Fruit fly (Drosophila melanogaster): ENCODE results near the gene CG43335.

The CG43335 gene

dm6 chr3R:15665962-15666361 is 30.7 kb downstream of the CG43335 start, which contains the start of gene pxb:
pxb (plus strand) TSS chr3R:15666183.
- no peak for TF ChIP-seq CG8478 (optimal IDR thresholded peaks at IDR 0.05)
- no peak for TF ChIP-seq CTCF (optimal IDR thresholded peaks at IDR 0.05)

dm6 chr3R:15666900-15667507 is 31.7 kb downstream of the CG43335 start:
- no peak for TF ChIP-seq CG8478 (optimal IDR thresholded peaks at IDR 0.05)
- no peak for TF ChIP-seq CTCF (optimal IDR thresholded peaks at IDR 0.05)

dm6 chr3R:15668863-15669491 is 33.7 kb downstream of the CG43335 start:
- TF ChIP-seq CTCF (optimal IDR thresholded peaks at IDR 0.05), result no peak
- no peak for TF ChIP-seq CG8478 (optimal IDR thresholded peaks at IDR 0.05)

dm6 chr3R:15670559-15670958 is 35.3 kb downstream of the CG43335 start:
- no peak for TF ChIP-seq CG8478 (optimal IDR thresholded peaks at IDR 0.05)
- TF ChIP-seq CTCF (optimal IDR thresholded peaks at IDR 0.05), result no peak

dm6 chr3R:15672302-15672701 is 37.0 kb downstream of the CG43335 start:
- TF ChIP-seq CTCF (optimal IDR thresholded peaks at IDR 0.05) (no peak), CG8478 (optimal IDR thresholded peaks at IDR 0.05) (no peak)

dm6 chr3R:15673248-15673647 is 38.0 kb downstream of the CG43335 start:
- TF ChIP-seq CTCF (optimal IDR thresholded peaks at IDR 0.05) (no peak), CG8478 (optimal IDR thresholded peaks at IDR 0.05) (no peak)

- TF ChIP-seq CG8478 (optimal IDR thresholded peaks at IDR 0.05) (no peak), CTCF (optimal IDR thresholded peaks at IDR 0.05) (no peak)
Measured at dm6 chr3R:15676186-15677073, 41.2 kb downstream of the CG43335 start.

- TF ChIP-seq CG8478 (optimal IDR thresholded peaks at IDR 0.05), result no peak
- TF ChIP-seq CTCF (optimal IDR thresholded peaks at IDR 0.05), result no peak
Measured at dm6 chr3R:15677074-15677409, 41.8 kb downstream of the CG43335 start.

dm6 chr3R:15677550-15677973 is 42.3 kb downstream of the CG43335 start:
- TF ChIP-seq CG8478 (optimal IDR thresholded peaks at IDR 0.05), result no peak
- TF ChIP-seq CTCF (optimal IDR thresholded peaks at IDR 0.05), result no peak

- no peak for TF ChIP-seq CTCF (optimal IDR thresholded peaks at IDR 0.05)
- TF ChIP-seq CG8478 (optimal IDR thresholded peaks at IDR 0.05), result no peak
Measured at dm6 chr3R:15678765-15679514, 43.7 kb downstream of the CG43335 start.

dm6 chr3R:15679989-15680388 is 44.7 kb downstream of the CG43335 start:
- TF ChIP-seq CTCF (optimal IDR thresholded peaks at IDR 0.05) (no peak), CG8478 (optimal IDR thresholded peaks at IDR 0.05) (no peak)

dm6 chr3R:15680666-15681065 is 45.4 kb downstream of the CG43335 start:
- TF ChIP-seq CG8478 (optimal IDR thresholded peaks at IDR 0.05) (no peak), CTCF (optimal IDR thresholded peaks at IDR 0.05) (no peak)

Data from S2 (cell line).